ENCODE assay signal across 1 fruit fly cellular context in the genomic region with DNA sequence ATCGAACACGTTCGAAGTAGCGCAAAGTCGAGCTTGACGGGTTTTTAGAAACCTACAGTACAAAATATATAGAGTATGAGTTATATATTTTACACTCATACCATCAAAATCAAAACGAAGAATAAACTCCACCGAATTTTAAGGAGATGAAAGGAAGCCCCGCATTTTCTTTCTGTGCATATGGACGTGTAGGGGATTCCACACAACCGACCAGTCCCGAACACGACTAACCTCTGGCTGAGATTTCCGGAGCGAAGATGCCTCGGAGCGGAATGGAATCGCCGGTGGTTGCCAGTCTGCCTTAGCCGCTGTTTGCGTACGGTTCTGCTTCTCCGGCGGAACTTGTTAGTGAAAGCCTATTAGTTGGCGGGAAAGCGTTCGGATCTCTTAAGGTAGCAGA.
TF ChIP-seq lines count a peak whose summit lies in the region.

No protein-coding gene starts in this region.

TF ChIP-seq in whole organism, embryonic, 481 proteins besides CTCF, POLR2A, EP300 and RAD21 (continued from another document and continues in another):
- peak; percentile 96 for TF ChIP-seq CG2889 (GFP tag; IDR thresholded peaks at IDR 0.05; lab: Robert Waterston, UW)
- peak; percentile 97 for TF ChIP-seq CG2199 (GFP tag; IDR thresholded peaks at IDR 0.05; lab: Robert Waterston, UW)
- peak in 1 of 2 experiments; percentile 66 for TF ChIP-seq crp (GFP tag; optimal IDR thresholded peaks at IDR 0.05; lab: Kevin White, UChicago)
- TF ChIP-seq CG14860 (GFP tag; IDR thresholded peaks at IDR 0.05; lab: Robert Waterston, UW; ENCODE audit: partially characterized antibody) = no peak
- peak; percentile 89 for TF ChIP-seq bowl (GFP tag; IDR thresholded peaks at IDR 0.05; lab: Robert Waterston, UW)
- peak; percentile 84 for TF ChIP-seq kah (GFP tag; optimal IDR thresholded peaks at IDR 0.05; lab: Kevin White, UChicago)
- TF ChIP-seq amos (GFP tag; IDR thresholded peaks at IDR 0.05; lab: Robert Waterston, UW; ENCODE audit: partially characterized antibody) = no peak
- no peak for TF ChIP-seq sc (optimal IDR thresholded peaks at IDR 0.05; lab: Kevin White, UChicago)
- peak; percentile 91 for TF ChIP-seq sc (GFP tag; optimal IDR thresholded peaks at IDR 0.05; lab: Kevin White, UChicago)
- TF ChIP-seq CG7839 (tag; optimal IDR thresholded peaks at IDR 0.05; lab: Kevin White, UChicago) = peak; percentile 97
- peak; percentile 98 for TF ChIP-seq ase (GFP tag; IDR thresholded peaks at IDR 0.05; lab: Robert Waterston, UW)
- TF ChIP-seq otp (GFP tag; IDR thresholded peaks at IDR 0.05; lab: Robert Waterston, UW) = peak; percentile 97
- TF ChIP-seq exex (tag; optimal IDR thresholded peaks at IDR 0.05; lab: Kevin White, UChicago) = peak; percentile 77
- peak; percentile 97 for TF ChIP-seq Side (GFP tag; optimal IDR thresholded peaks at IDR 0.05; lab: Kevin White, UChicago)
- TF ChIP-seq CG18619 (GFP tag; optimal IDR thresholded peaks at IDR 0.05; lab: Kevin White, UChicago) = peak; percentile 97
- TF ChIP-seq Scr (GFP tag; IDR thresholded peaks at IDR 0.05; lab: Robert Waterston, UW; ENCODE audit: partially characterized antibody) = no peak
- TF ChIP-seq psq (GFP tag; optimal IDR thresholded peaks at IDR 0.05; lab: Kevin White, UChicago) = peak; percentile 87
- no peak for TF ChIP-seq pita (GFP tag; optimal IDR thresholded peaks at IDR 0.05; lab: Kevin White, UChicago)
- peak; percentile 95 for TF ChIP-seq cato (GFP tag; optimal IDR thresholded peaks at IDR 0.05; lab: Kevin White, UChicago; ENCODE audit: borderline replicate concordance)
- TF ChIP-seq Gsc (GFP tag; IDR thresholded peaks at IDR 0.05; lab: Robert Waterston, UW) = peak; percentile 96
- TF ChIP-seq ato (GFP tag; IDR thresholded peaks at IDR 0.05; lab: Robert Waterston, UW; ENCODE audit: partially characterized antibody) = no peak
- peak; percentile 91 for TF ChIP-seq CG1529 (GFP tag; optimal IDR thresholded peaks at IDR 0.05; lab: Kevin White, UChicago)
- peak; percentile 97 for TF ChIP-seq ranshi (GFP tag; IDR thresholded peaks at IDR 0.05; lab: Robert Waterston, UW)
- TF ChIP-seq lab (GFP tag; optimal IDR thresholded peaks at IDR 0.05; lab: Kevin White, UChicago) = peak; percentile 98
- peak; percentile 96 for TF ChIP-seq CG12942 (GFP tag; optimal IDR thresholded peaks at IDR 0.05; lab: Kevin White, UChicago)
- TF ChIP-seq dimm (GFP tag; IDR thresholded peaks at IDR 0.05; lab: Robert Waterston, UW) = peak; percentile 93
- TF ChIP-seq CG4328 (GFP tag; optimal IDR thresholded peaks at IDR 0.05; lab: Kevin White, UChicago) = peak; percentile 79
- TF ChIP-seq sd (tag; optimal IDR thresholded peaks at IDR 0.05; lab: Kevin White, UChicago) = peak; percentile 91
- peak; percentile 97 for TF ChIP-seq Chrac-16 (GFP tag; optimal IDR thresholded peaks at IDR 0.05; lab: Kevin White, UChicago)
- peak; percentile 99 for TF ChIP-seq Gug (GFP tag; IDR thresholded peaks at IDR 0.05; lab: Robert Waterston, UW)
- peak; percentile 93 for TF ChIP-seq C15 (GFP tag; IDR thresholded peaks at IDR 0.05; lab: Robert Waterston, UW)
- TF ChIP-seq MBD-R2 (GFP tag; IDR thresholded peaks at IDR 0.05; lab: Robert Waterston, UW) = peak; percentile 97
- peak; percentile 98 for TF ChIP-seq Xrp1 (GFP tag; IDR thresholded peaks at IDR 0.05; lab: Robert Waterston, UW)
- peak; percentile 97 for TF ChIP-seq CG12155 (GFP tag; optimal IDR thresholded peaks at IDR 0.05; lab: Kevin White, UChicago)
- peak; percentile 92 for TF ChIP-seq Six4 (GFP tag; optimal IDR thresholded peaks at IDR 0.05; lab: Kevin White, UChicago)
- peak; percentile 99 for TF ChIP-seq Ets65A (GFP tag; lab: Kevin White, UChicago)
- peak; percentile 89 for TF ChIP-seq gt (GFP tag; IDR thresholded peaks at IDR 0.05; lab: Robert Waterston, UW)
- peak; percentile 83 for TF ChIP-seq dan (GFP tag; IDR thresholded peaks at IDR 0.05; lab: Robert Waterston, UW)
- peak; percentile 89 for TF ChIP-seq sens-2 (GFP tag; IDR thresholded peaks at IDR 0.05; lab: Robert Waterston, UW)
- TF ChIP-seq CG32772 (GFP tag; IDR thresholded peaks at IDR 0.05; lab: Robert Waterston, UW) = peak; percentile 97
- TF ChIP-seq ara (GFP tag; IDR thresholded peaks at IDR 0.05; lab: Robert Waterston, UW) = peak; percentile 98
- TF ChIP-seq CG2120 (GFP tag; optimal IDR thresholded peaks at IDR 0.05; lab: Kevin White, UChicago) = peak; percentile 99
- peak; percentile 92 for TF ChIP-seq CG6765 (GFP tag; optimal IDR thresholded peaks at IDR 0.05; lab: Kevin White, UChicago)
- TF ChIP-seq CG12659 (GFP tag; optimal IDR thresholded peaks at IDR 0.05; lab: Kevin White, UChicago) = peak; percentile 98
- peak; percentile 74; the same call in 2 of the 3 replicates for TF ChIP-seq z (GFP tag; IDR thresholded peaks at IDR 0.05; lab: Robert Waterston, UW)
- peak; percentile 93 for TF ChIP-seq tio (GFP tag; optimal IDR thresholded peaks at IDR 0.05; lab: Kevin White, UChicago)
- TF ChIP-seq CG3847 (GFP tag; IDR thresholded peaks at IDR 0.05; lab: Robert Waterston, UW) = peak; percentile 98
- TF ChIP-seq Rx (GFP tag; IDR thresholded peaks at IDR 0.05; lab: Robert Waterston, UW) = peak; percentile 96
- peak; percentile 96 for TF ChIP-seq gcm2 (GFP tag; optimal IDR thresholded peaks at IDR 0.05; lab: Kevin White, UChicago)
- no peak for TF ChIP-seq vnd (GFP tag; IDR thresholded peaks at IDR 0.05; lab: Robert Waterston, UW; ENCODE audit: partially characterized antibody)
- peak; percentile 90 for TF ChIP-seq CG10959 (GFP tag; IDR thresholded peaks at IDR 0.05; lab: Robert Waterston, UW)
- peak; percentile 48 for TF ChIP-seq Sry-β (GFP tag; optimal IDR thresholded peaks at IDR 0.05; lab: Kevin White, UChicago)
- peak; percentile 95 for TF ChIP-seq CG4404 (GFP tag; IDR thresholded peaks at IDR 0.05; lab: Robert Waterston, UW)
- TF ChIP-seq h (optimal IDR thresholded peaks at IDR 0.05; lab: Kevin White, UChicago) = no peak
- peak; percentile 96 for TF ChIP-seq CG1647 (GFP tag; optimal IDR thresholded peaks at IDR 0.05; lab: Kevin White, UChicago)
- TF ChIP-seq Mad (GFP tag; optimal IDR thresholded peaks at IDR 0.05; lab: Kevin White, UChicago) = peak; percentile 98
- TF ChIP-seq CG10209 (GFP tag; optimal IDR thresholded peaks at IDR 0.05; lab: Kevin White, UChicago) = peak; percentile 97
- TF ChIP-seq CG33557 (GFP tag; optimal IDR thresholded peaks at IDR 0.05; lab: Kevin White, UChicago) = peak; percentile 71
- TF ChIP-seq CG13287 (GFP tag; IDR thresholded peaks at IDR 0.05; lab: Robert Waterston, UW; ENCODE audit: partially characterized antibody) = peak; percentile 24; the same call in 1 of the 2 replicates
- peak; percentile 86 for TF ChIP-seq CG6254 (GFP tag; optimal IDR thresholded peaks at IDR 0.05; lab: Kevin White, UChicago)
- peak; percentile 43 for TF ChIP-seq Elba2 (GFP tag; optimal IDR thresholded peaks at IDR 0.05; lab: Kevin White, UChicago)
- peak; percentile 87 for TF ChIP-seq CG6654 (GFP tag; optimal IDR thresholded peaks at IDR 0.05; lab: Kevin White, UChicago)
- TF ChIP-seq gsb (GFP tag; IDR thresholded peaks at IDR 0.05; lab: Robert Waterston, UW) = peak; percentile 96
- peak; percentile 96 for TF ChIP-seq caup (GFP tag; optimal IDR thresholded peaks at IDR 0.05; lab: Kevin White, UChicago; ENCODE audit: severe bottlenecking)
- peak; percentile 97 for TF ChIP-seq esg (GFP tag; conservative IDR thresholded peaks at IDR 0.05; lab: Robert Waterston, UW)
- no peak for TF ChIP-seq CG16813 (GFP tag; IDR thresholded peaks at IDR 0.05; lab: Robert Waterston, UW; ENCODE audit: partially characterized antibody)
- TF ChIP-seq bcd (GFP tag; optimal IDR thresholded peaks at IDR 0.05; lab: Kevin White, UChicago) = peak; percentile 98
- no peak for TF ChIP-seq Sin3A (optimal IDR thresholded peaks at IDR 0.05; lab: Kevin White, UChicago)
- peak; percentile 93 for TF ChIP-seq GATAe (GFP tag; conservative IDR thresholded peaks at IDR 0.05; lab: Robert Waterston, UW)
- TF ChIP-seq CG6813 (GFP tag; optimal IDR thresholded peaks at IDR 0.05; lab: Kevin White, UChicago) = peak; percentile 95
- TF ChIP-seq CG7745 (tag; optimal IDR thresholded peaks at IDR 0.05; lab: Kevin White, UChicago) = no peak
- peak; percentile 91 for TF ChIP-seq CG6683 (GFP tag; optimal IDR thresholded peaks at IDR 0.05; lab: Kevin White, UChicago)
- peak; percentile 99 for TF ChIP-seq Dad (GFP tag; optimal IDR thresholded peaks at IDR 0.05; lab: Kevin White, UChicago)
- peak; percentile 90 for TF ChIP-seq CG7987 (GFP tag; optimal IDR thresholded peaks at IDR 0.05; lab: Kevin White, UChicago)
- TF ChIP-seq Hr51 (GFP tag; optimal IDR thresholded peaks at IDR 0.05; lab: Kevin White, UChicago) = peak; percentile 97 to 98
- peak; percentile 40 for TF ChIP-seq CG9797 (GFP tag; optimal IDR thresholded peaks at IDR 0.05; lab: Kevin White, UChicago)
- peak; percentile 95 for TF ChIP-seq CG12219 (GFP tag; optimal IDR thresholded peaks at IDR 0.05; lab: Kevin White, UChicago)
- TF ChIP-seq CG10274 (GFP tag; optimal IDR thresholded peaks at IDR 0.05; lab: Kevin White, UChicago) = peak; percentile 100
- peak; percentile 98 for TF ChIP-seq Atf6 (GFP tag; IDR thresholded peaks at IDR 0.05; lab: Robert Waterston, UW)
- TF ChIP-seq Hr39 (optimal IDR thresholded peaks at IDR 0.05; lab: Kevin White, UChicago) = no peak
- peak; percentile 97 for TF ChIP-seq so (GFP tag; IDR thresholded peaks at IDR 0.05; lab: Robert Waterston, UW)
- peak; percentile 97 for TF ChIP-seq chn (GFP tag; optimal IDR thresholded peaks at IDR 0.05; lab: Kevin White, UChicago)
- TF ChIP-seq Lim3 (GFP tag; IDR thresholded peaks at IDR 0.05; lab: Robert Waterston, UW) = peak; percentile 86
- TF ChIP-seq wek (GFP tag; optimal IDR thresholded peaks at IDR 0.05; lab: Kevin White, UChicago) = peak; percentile 86
- TF ChIP-seq NfI (GFP tag; optimal IDR thresholded peaks at IDR 0.05; lab: Kevin White, UChicago) = peak; percentile 97
- TF ChIP-seq cad (GFP tag; optimal IDR thresholded peaks at IDR 0.05; lab: Kevin White, UChicago) = no peak
- TF ChIP-seq CG4282 (GFP tag; optimal IDR thresholded peaks at IDR 0.05; lab: Kevin White, UChicago) = peak; percentile 91
- peak; percentile 17 for TF ChIP-seq gfzf (GFP tag; optimal IDR thresholded peaks at IDR 0.05; lab: Kevin White, UChicago)
- peak; percentile 27 for TF ChIP-seq pzg (GFP tag; optimal IDR thresholded peaks at IDR 0.05; lab: Kevin White, UChicago)
- TF ChIP-seq pb (GFP tag; optimal IDR thresholded peaks at IDR 0.05; lab: Kevin White, UChicago) = peak; percentile 97
- peak; percentile 97 for TF ChIP-seq Meics (GFP tag; optimal IDR thresholded peaks at IDR 0.05; lab: Kevin White, UChicago)
- peak; percentile 97 for TF ChIP-seq Dek (tag; optimal IDR thresholded peaks at IDR 0.05; lab: Kevin White, UChicago)
- TF ChIP-seq ATbp (GFP tag; optimal IDR thresholded peaks at IDR 0.05; lab: Kevin White, UChicago) = peak; percentile 97
- TF ChIP-seq CG2202 (tag; optimal IDR thresholded peaks at IDR 0.05; lab: Kevin White, UChicago) = peak; percentile 88
- peak; percentile 98 for TF ChIP-seq CG16779 (GFP tag; IDR thresholded peaks at IDR 0.05; lab: Robert Waterston, UW)
- peak; percentile 98 for TF ChIP-seq NFAT (GFP tag; IDR thresholded peaks at IDR 0.05; lab: Robert Waterston, UW)
- peak; percentile 57 for TF ChIP-seq sqz (GFP tag; optimal IDR thresholded peaks at IDR 0.05; lab: Kevin White, UChicago)
- TF ChIP-seq az2 (GFP tag; optimal IDR thresholded peaks at IDR 0.05; lab: Kevin White, UChicago) = peak; percentile 97
- peak; percentile 95 for TF ChIP-seq slou (GFP tag; optimal IDR thresholded peaks at IDR 0.05; lab: Kevin White, UChicago)
- peak; percentile 89 for TF ChIP-seq Asciz (GFP tag; optimal IDR thresholded peaks at IDR 0.05; lab: Kevin White, UChicago)
- TF ChIP-seq pan (optimal IDR thresholded peaks at IDR 0.05; lab: Kevin White, UChicago) = no peak
- peak in 1 of 2 experiments; percentile 98 for TF ChIP-seq pan (GFP tag; optimal IDR thresholded peaks at IDR 0.05 in 1 of 2, IDR thresholded peaks at IDR 0.05 in 1 of 2)
- peak; percentile 95 for TF ChIP-seq wor (GFP tag; IDR thresholded peaks at IDR 0.05; lab: Robert Waterston, UW)
- peak in 1 of 3 experiments; percentile 92 for TF ChIP-seq Stat92E (GFP tag; optimal IDR thresholded peaks at IDR 0.05; lab: Kevin White, UChicago)
- TF ChIP-seq CG1024 (GFP tag; IDR thresholded peaks at IDR 0.05; lab: Robert Waterston, UW) = peak; percentile 87
- TF ChIP-seq CG9727 (GFP tag; optimal IDR thresholded peaks at IDR 0.05; lab: Kevin White, UChicago) = peak; percentile 95
- TF ChIP-seq Hand (GFP tag; optimal IDR thresholded peaks at IDR 0.05; lab: Kevin White, UChicago) = peak; percentile 87
- no peak for TF ChIP-seq lov (optimal IDR thresholded peaks at IDR 0.05; lab: Kevin White, UChicago)
- TF ChIP-seq lov (GFP tag; IDR thresholded peaks at IDR 0.05; lab: Robert Waterston, UW) = peak; percentile 95
- peak; percentile 97 for TF ChIP-seq CoRest (tag; optimal IDR thresholded peaks at IDR 0.05; lab: Kevin White, UChicago)
- peak; percentile 96 for TF ChIP-seq oc (tag; optimal IDR thresholded peaks at IDR 0.05; lab: Kevin White, UChicago)
- peak; percentile 95 for TF ChIP-seq NC2β (GFP tag; optimal IDR thresholded peaks at IDR 0.05; lab: Kevin White, UChicago)
- peak; percentile 95 for TF ChIP-seq CG1603 (tag; optimal IDR thresholded peaks at IDR 0.05; lab: Kevin White, UChicago)
- TF ChIP-seq CG8281 (tag; optimal IDR thresholded peaks at IDR 0.05; lab: Kevin White, UChicago) = peak; percentile 84
- no peak for TF ChIP-seq CG6791 (GFP tag; IDR thresholded peaks at IDR 0.05; lab: Robert Waterston, UW; ENCODE audit: partially characterized antibody)
- TF ChIP-seq CkIIα-i1 (GFP tag; IDR thresholded peaks at IDR 0.05; lab: Robert Waterston, UW) = peak; percentile 83; the same call in 1 of the 2 replicates
- TF ChIP-seq MESR4 (GFP tag; optimal IDR thresholded peaks at IDR 0.05; lab: Kevin White, UChicago) = peak; percentile 57
- TF ChIP-seq salm (tag; optimal IDR thresholded peaks at IDR 0.05; lab: Kevin White, UChicago) = peak; percentile 94
- TF ChIP-seq Neu2 (GFP tag; optimal IDR thresholded peaks at IDR 0.05; lab: Kevin White, UChicago; ENCODE audit: borderline replicate concordance) = peak; percentile 77
- peak; percentile 77 for TF ChIP-seq CG7928 (GFP tag; optimal IDR thresholded peaks at IDR 0.05; lab: Kevin White, UChicago)
- peak; percentile 98 for TF ChIP-seq dpn (GFP tag; optimal IDR thresholded peaks at IDR 0.05; lab: Kevin White, UChicago)
- peak; percentile 96 for TF ChIP-seq CG3281 (GFP tag; optimal IDR thresholded peaks at IDR 0.05; lab: Kevin White, UChicago)
- peak; percentile 98 for TF ChIP-seq ind (GFP tag; optimal IDR thresholded peaks at IDR 0.05; lab: Kevin White, UChicago)
- peak; percentile 96 for TF ChIP-seq phol (tag; optimal IDR thresholded peaks at IDR 0.05; lab: Kevin White, UChicago)
- peak; percentile 92 for TF ChIP-seq hkb (optimal IDR thresholded peaks at IDR 0.05; lab: Kevin White, UChicago)
- peak; percentile 97 for TF ChIP-seq hkb (GFP tag; IDR thresholded peaks at IDR 0.05; lab: Robert Waterston, UW)
